Worm (Caenorhabditis elegans) whole organism, L2 larva: Measurements from ENCODE around the gene xbp-1.

ENCODE experiments used
- C34F6.9 ChIP-seq: fragments of 150-350 bp; optimal IDR thresholded peaks from 2 replicates; lab custom pipeline; 2014; ENCODE audit warnings: missing biosample characterization, missing genetic modification characterization
- F13H6.1 ChIP-seq: sonication (generic microtip); optimal IDR thresholded peaks from 2 replicates; lab custom pipeline; 2016; ENCODE audit warnings: missing genetic modification characterization, missing compliant biosample characterization
- R02D3.7 ChIP-seq: fragments of 150-350 bp; optimal IDR thresholded peaks from 2 replicates; lab custom pipeline; 2014; ENCODE audit warnings: missing biosample characterization, missing genetic modification characterization
- Y55F3AM.14 ChIP-seq: fragments of 200-800 bp; sonication (Bioruptor generic); optimal IDR thresholded peaks from 2 replicates; lab custom pipeline; 2018; ENCODE audit warnings: mild to moderate bottlenecking, missing genetic modification characterization, missing compliant biosample characterization
- ZK546.5 ChIP-seq: sonication (generic microtip); optimal IDR thresholded peaks from 2 replicates; lab custom pipeline; 2017; ENCODE audit warnings: missing biosample characterization, missing genetic modification characterization
- alr-1 ChIP-seq: fragments of 150-350 bp; optimal IDR thresholded peaks from 2 replicates; lab custom pipeline; 2014; ENCODE audit warnings: missing biosample characterization, missing genetic modification characterization
- aly-2 ChIP-seq: fragments of 150-350 bp; optimal IDR thresholded peaks from 2 replicates; lab custom pipeline; 2014; ENCODE audit warnings: missing biosample characterization, missing genetic modification characterization
- ama-1 ChIP-seq: fragments of 150-350 bp; optimal IDR thresholded peaks from 2 replicates; lab custom pipeline; 2018; ENCODE audit warnings: inconsistent platforms
- blmp-1 ChIP-seq: sonication (generic microtip); optimal IDR thresholded peaks from 2 replicates; lab custom pipeline; 2017; ENCODE audit warnings: missing genetic modification characterization, mild to moderate bottlenecking, missing compliant biosample characterization, antibody characterized with exemption, moderate library complexity; ENCODE audit not compliant: insufficient read depth
- ceh-16 ChIP-seq: fragments of 150-350 bp; optimal IDR thresholded peaks from 2 replicates; lab custom pipeline; 2014; ENCODE audit warnings: missing biosample characterization, missing genetic modification characterization
- ceh-82 ChIP-seq: fragments of 150-350 bp; optimal IDR thresholded peaks from 2 replicates; lab custom pipeline; 2014; ENCODE audit warnings: missing biosample characterization, missing genetic modification characterization
- crh-2 ChIP-seq: sonication (generic microtip); optimal IDR thresholded peaks from 2 replicates; lab custom pipeline; 2017; ENCODE audit warnings: missing biosample characterization, missing genetic modification characterization
- dmd-4 ChIP-seq: sonication (generic microtip); optimal IDR thresholded peaks from 2 replicates; lab custom pipeline; 2017; ENCODE audit warnings: missing biosample characterization, missing genetic modification characterization
- egl-27 ChIP-seq: sonication (generic microtip); optimal IDR thresholded peaks from 3 replicates; lab custom pipeline; 2017; ENCODE audit warnings: missing biosample characterization, missing genetic modification reagents, missing genetic modification characterization
- elt-1 ChIP-seq: fragments of 150-350 bp; optimal IDR thresholded peaks from 2 replicates; lab custom pipeline; 2014; ENCODE audit warnings: missing biosample characterization, missing genetic modification characterization
- elt-3 ChIP-seq: sonication (generic microtip); optimal IDR thresholded peaks from 2 replicates; lab custom pipeline; 2017; ENCODE audit warnings: missing biosample characterization, missing genetic modification characterization
- fos-1 ChIP-seq: fragments of 150-350 bp; optimal IDR thresholded peaks from 2 replicates; lab custom pipeline; 2014; ENCODE audit warnings: missing biosample characterization, missing genetic modification characterization
- gmeb-1 ChIP-seq: fragments of 150-350 bp; optimal IDR thresholded peaks from 2 replicates; lab custom pipeline; 2014; ENCODE audit warnings: missing biosample characterization, missing genetic modification characterization
- lin-11 ChIP-seq: fragments of 150-350 bp; sonication (generic microtip); optimal IDR thresholded peaks from 2 replicates; lab custom pipeline; 2014; ENCODE audit warnings: missing biosample characterization, missing genetic modification characterization, inconsistent platforms, mixed read lengths
- lin-13 ChIP-seq: fragments of 150-350 bp; optimal IDR thresholded peaks from 2 replicates; lab custom pipeline; 2014; ENCODE audit warnings: missing biosample characterization, missing genetic modification reagents, missing genetic modification characterization
- lin-39 ChIP-seq: fragments of 150-350 bp; optimal IDR thresholded peaks from 2 replicates; lab custom pipeline; 2014; ENCODE audit warnings: missing biosample characterization, missing genetic modification reagents, missing genetic modification characterization
- lsy-2 ChIP-seq, 2 experiments: fragments of 150-350 bp in 1 of 2; sonication (generic microtip) in 1 of 2; optimal IDR thresholded peaks; 2 replicates each; lab custom pipeline; 2014 to 2017; ENCODE audit warnings: missing biosample characterization in 2 of 2, missing genetic modification characterization in 2 of 2
- mab-5 ChIP-seq: fragments of 150-350 bp; optimal IDR thresholded peaks from 2 replicates; lab custom pipeline; 2014; ENCODE audit warnings: missing biosample characterization, missing genetic modification characterization
- mbf-1 ChIP-seq: sonication (generic microtip); optimal IDR thresholded peaks from 2 replicates; lab custom pipeline; 2017; ENCODE audit warnings: missing biosample characterization, missing genetic modification characterization
- mdl-1 ChIP-seq, 2 experiments: fragments of 150-350 bp in 1 of 2; sonication (generic microtip) in 1 of 2; optimal IDR thresholded peaks; 2 replicates each; lab custom pipeline; 2017; ENCODE audit warnings: missing biosample characterization in 2 of 2, missing genetic modification characterization in 2 of 2
- nhr-10 ChIP-seq: sonication (generic microtip); optimal IDR thresholded peaks from 2 replicates; lab custom pipeline; 2017; ENCODE audit warnings: missing biosample characterization, missing genetic modification characterization
- nhr-11 ChIP-seq: fragments of 150-350 bp; optimal IDR thresholded peaks from 2 replicates; lab custom pipeline; 2014; ENCODE audit warnings: missing biosample characterization, missing genetic modification characterization
- nhr-12 ChIP-seq: fragments of 150-350 bp; optimal IDR thresholded peaks from 2 replicates; lab custom pipeline; 2014; ENCODE audit warnings: missing biosample characterization, missing genetic modification characterization
- nhr-129 ChIP-seq: fragments of 150-350 bp; optimal IDR thresholded peaks from 2 replicates; lab custom pipeline; 2014; ENCODE audit warnings: missing biosample characterization, missing genetic modification characterization
- nhr-21 ChIP-seq: fragments of 150-350 bp; optimal IDR thresholded peaks from 2 replicates; lab custom pipeline; 2014; ENCODE audit warnings: missing biosample characterization, missing genetic modification characterization
- nhr-23 ChIP-seq: fragments of 150-350 bp; optimal IDR thresholded peaks from 2 replicates; lab custom pipeline; 2014; ENCODE audit warnings: missing biosample characterization, missing genetic modification reagents, missing genetic modification characterization
- nhr-237 ChIP-seq: fragments of 150-350 bp; optimal IDR thresholded peaks from 2 replicates; lab custom pipeline; 2014; ENCODE audit warnings: missing biosample characterization, missing genetic modification characterization
- nhr-25 ChIP-seq: fragments of 150-350 bp; sonication (generic microtip); optimal IDR thresholded peaks from 3 replicates; lab custom pipeline; 2014; ENCODE audit warnings: missing biosample characterization, missing genetic modification characterization
- nhr-6 ChIP-seq: fragments of 150-350 bp; optimal IDR thresholded peaks from 2 replicates; lab custom pipeline; 2014; ENCODE audit warnings: missing biosample characterization, missing genetic modification characterization
- nhr-77 ChIP-seq: fragments of 150-350 bp; optimal IDR thresholded peaks from 2 replicates; lab custom pipeline; 2014; ENCODE audit warnings: missing biosample characterization, missing genetic modification characterization
- peb-1 ChIP-seq: fragments of 150-350 bp; optimal IDR thresholded peaks from 2 replicates; lab custom pipeline; 2014; ENCODE audit warnings: missing biosample characterization, missing genetic modification characterization
- sem-4 ChIP-seq: fragments of 150-350 bp; optimal IDR thresholded peaks from 2 replicates; lab custom pipeline; 2014; ENCODE audit warnings: missing biosample characterization, missing genetic modification reagents, missing genetic modification characterization
- skn-1 ChIP-seq: sonication (generic microtip); optimal IDR thresholded peaks from 2 replicates; lab custom pipeline; 2017; ENCODE audit warnings: missing biosample characterization, missing genetic modification characterization
- sma-3 ChIP-seq: sonication (generic microtip); optimal IDR thresholded peaks from 2 replicates; lab custom pipeline; 2016; ENCODE audit warnings: missing genetic modification reagents, missing genetic modification characterization, missing compliant biosample characterization
- sma-9 ChIP-seq, 2 experiments: fragments of 150-350 bp in 1 of 2; sonication (generic microtip) in 1 of 2; optimal IDR thresholded peaks; 2 replicates each; lab custom pipeline; 2014 to 2016; ENCODE audit warnings: missing genetic modification characterization in 2 of 2, mild to moderate bottlenecking in 1 of 2, missing biosample characterization in 1 of 2, missing compliant biosample characterization in 1 of 2, missing genetic modification reagents in 1 of 2, moderate library complexity in 1 of 2
- snpc-4 ChIP-seq: fragments of 150-350 bp; optimal IDR thresholded peaks from 2 replicates; lab custom pipeline; 2014; ENCODE audit warnings: missing biosample characterization, missing genetic modification characterization
- unc-39 ChIP-seq: fragments of 150-350 bp; optimal IDR thresholded peaks from 2 replicates; lab custom pipeline; 2014; ENCODE audit warnings: missing biosample characterization, missing genetic modification characterization
- unc-55 ChIP-seq: fragments of 150-350 bp; sonication (generic microtip); optimal IDR thresholded peaks from 3 replicates; lab custom pipeline; 2014; ENCODE audit warnings: missing biosample characterization, missing genetic modification reagents, missing genetic modification characterization
- unc-62 ChIP-seq: fragments of 150-350 bp; optimal IDR thresholded peaks from 2 replicates; lab custom pipeline; 2014; ENCODE audit warnings: missing biosample characterization, missing genetic modification reagents, missing genetic modification characterization
- zag-1 ChIP-seq: fragments of 150-350 bp; optimal IDR thresholded peaks from 2 replicates; lab custom pipeline; 2014; ENCODE audit warnings: missing biosample characterization, missing genetic modification characterization
- ztf-1 ChIP-seq: fragments of 200-800 bp; sonication (Bioruptor generic); conservative IDR thresholded peaks from 2 replicates; pipeline ENCODE4 v1.3.6; 2022; ENCODE audit warnings: missing genetic modification characterization, missing compliant biosample characterization
- ztf-11 ChIP-seq: sonication (generic microtip); optimal IDR thresholded peaks from 2 replicates; lab custom pipeline; 2017; ENCODE audit warnings: missing biosample characterization, missing genetic modification characterization
- ztf-4 ChIP-seq: fragments of 150-350 bp; optimal IDR thresholded peaks from 2 replicates; lab custom pipeline; 2014; ENCODE audit warnings: missing biosample characterization, missing genetic modification characterization

xbp-1 gene

DNA sequence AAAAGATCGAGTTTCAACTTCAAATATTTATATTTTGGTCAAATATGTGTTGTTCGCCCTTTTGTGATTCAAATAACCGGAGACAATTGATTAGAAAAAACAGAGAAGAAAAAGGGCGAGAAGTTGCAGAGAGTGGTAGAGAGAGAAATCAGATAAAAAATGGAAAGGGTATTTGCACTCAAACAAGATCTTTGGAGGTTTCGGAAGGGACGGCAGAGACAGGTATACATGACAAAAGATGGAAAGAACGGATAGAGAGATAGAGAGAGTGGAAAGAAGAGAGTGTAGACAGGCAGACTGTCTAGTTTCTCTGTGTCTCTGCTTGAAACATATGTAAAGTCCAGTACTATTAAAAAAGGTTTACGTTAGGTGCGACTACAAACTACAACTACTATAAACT lies 42.6 kb downstream of the xbp-1 start:
- TF ChIP-seq ztf-4 (tag; lab: Kevin White, UChicago) (no peak), nhr-10 (tag; lab: Kevin White, UChicago) (no peak), F13H6.1 (tag; lab: Kevin White, UChicago) (peak; percentile 12), elt-3 (tag; lab: Kevin White, UChicago) (no peak), ceh-16 (tag; lab: Kevin White, UChicago) (no peak), unc-62 (GFP tag; lab: Kevin White, UChicago) (no peak), mdl-1 (tag; optimal IDR thresholded peaks at IDR 0.05; lab: Kevin White, UChicago) (no peak), nhr-6 (no peak), egl-27 (tag; lab: Kevin White, UChicago) (peak; percentile 1), C34F6.9 (tag; lab: Kevin White, UChicago) (peak; percentile 35), peb-1 (no peak), unc-39 (tag; lab: Kevin White, UChicago) (no peak), nhr-77 (tag; lab: Kevin White, UChicago) (no peak), R02D3.7 (no peak), lin-39 (tag; lab: Kevin White, UChicago) (no peak), dmd-4 (tag; lab: Kevin White, UChicago) (no peak), alr-1 (tag; lab: Kevin White, UChicago) (no peak), crh-2 (tag; lab: Kevin White, UChicago) (no peak), Y55F3AM.14 (GFP tag; lab: Kevin White, UChicago) (no peak), sem-4 (tag; lab: Kevin White, UChicago) (peak; percentile 24), ztf-1 (no peak), nhr-12 (no peak), lsy-2 (tag; optimal IDR thresholded peaks at IDR 0.05; lab: Kevin White, UChicago) (peak in 1 of 2 experiments; percentile 37), blmp-1 (tag; lab: Kevin White, UChicago) (peak; percentile 68), mab-5 (tag; lab: Kevin White, UChicago) (no peak), ceh-82 (tag; lab: Kevin White, UChicago) (no peak), skn-1 (tag; lab: Kevin White, UChicago) (no peak), nhr-129 (tag; lab: Kevin White, UChicago) (peak; percentile 34), snpc-4 (tag; lab: Kevin White, UChicago) (no peak), nhr-11 (tag; lab: Kevin White, UChicago) (no peak), lin-13 (GFP tag; lab: Kevin White, UChicago) (peak; percentile 95), nhr-25 (tag; lab: Kevin White, UChicago) (peak; percentile 40), lin-11 (tag; lab: Kevin White, UChicago) (no peak), zag-1 (tag; lab: Kevin White, UChicago) (no peak), unc-55 (GFP tag; lab: Kevin White, UChicago) (no peak), ZK546.5 (tag; lab: Kevin White, UChicago) (no peak), nhr-237 (tag; lab: Kevin White, UChicago) (no peak), sma-3 (peak; percentile 35), ama-1 (lab: Kevin White, UChicago) (no peak), elt-1 (tag; lab: Kevin White, UChicago) (no peak), aly-2 (tag; lab: Kevin White, UChicago) (no peak), sma-9 (GFP tag; optimal IDR thresholded peaks at IDR 0.05; lab: Kevin White, UChicago) (peak; percentile 79), sma-9 (tag; optimal IDR thresholded peaks at IDR 0.05; lab: Kevin White, UChicago) (no peak), ztf-11 (tag; lab: Kevin White, UChicago) (no peak), nhr-23 (tag; lab: Kevin White, UChicago) (no peak), mbf-1 (no peak), fos-1 (no peak), gmeb-1 (no peak), nhr-21 (peak; percentile 26)
